Worm (Caenorhabditis elegans) whole organism, late embryonic: ENCODE measurements around the gene fbxc-26.

ENCODE experiments used
- C08G9.2 ChIP-seq: sonication (generic microtip); optimal IDR thresholded peaks from 2 replicates; lab custom pipeline; 2016; ENCODE audit warnings: mild to moderate bottlenecking, missing genetic modification characterization, moderate library complexity, missing compliant biosample characterization
- K02D7.2 ChIP-seq: sonication (generic microtip); optimal IDR thresholded peaks from 2 replicates; lab custom pipeline; 2017; ENCODE audit warnings: mild to moderate bottlenecking, missing genetic modification characterization, missing compliant biosample characterization
- ama-1 ChIP-seq: fragments of 150-350 bp; optimal IDR thresholded peaks from 2 replicates; lab custom pipeline; 2014
- ceh-19 ChIP-seq: fragments of 200-800 bp; sonication (Bioruptor generic); optimal IDR thresholded peaks from 2 replicates; lab custom pipeline; 2018; ENCODE audit warnings: mild to moderate bottlenecking, missing genetic modification characterization, missing compliant biosample characterization
- che-1 ChIP-seq: sonication (generic microtip); optimal IDR thresholded peaks from 2 replicates; lab custom pipeline; 2016; ENCODE audit warnings: mild to moderate bottlenecking, missing genetic modification characterization, missing compliant biosample characterization
- fkh-10 ChIP-seq: fragments of 150-350 bp; optimal IDR thresholded peaks from 2 replicates; lab custom pipeline; 2014; ENCODE audit warnings: missing biosample characterization, missing genetic modification reagents, missing genetic modification characterization
- hlh-30 ChIP-seq: sonication (generic microtip); optimal IDR thresholded peaks from 2 replicates; lab custom pipeline; 2017; ENCODE audit warnings: antibody characterized with exemption, missing genetic modification characterization, missing compliant biosample characterization; ENCODE audit not compliant: insufficient read depth
- nhr-11 ChIP-seq: fragments of 150-350 bp; optimal IDR thresholded peaks from 2 replicates; lab custom pipeline; 2014; ENCODE audit warnings: missing biosample characterization, missing genetic modification characterization
- pha-4 ChIP-seq: fragments of 150-350 bp; optimal IDR thresholded peaks from 2 replicates; lab custom pipeline; 2018; ENCODE audit warnings: missing biosample characterization, missing genetic modification reagents, missing genetic modification characterization
- sdc-2 ChIP-seq: sonication (generic microtip); optimal IDR thresholded peaks from 2 replicates; lab custom pipeline; 2016; ENCODE audit warnings: missing genotype, missing genetic modification characterization, missing compliant biosample characterization
- sox-4 ChIP-seq: sonication (generic microtip); optimal IDR thresholded peaks from 2 replicates; lab custom pipeline; 2017; ENCODE audit warnings: mild to moderate bottlenecking, missing genetic modification characterization, inconsistent platforms, missing compliant biosample characterization
- tbx-2 ChIP-seq: sonication (generic microtip); optimal IDR thresholded peaks from 2 replicates; lab custom pipeline; 2016; ENCODE audit warnings: missing genetic modification characterization, missing compliant biosample characterization
- ztf-16 ChIP-seq: sonication (generic microtip); optimal IDR thresholded peaks from 2 replicates; lab custom pipeline; 2017; ENCODE audit warnings: missing genetic modification characterization, missing compliant biosample characterization

DNA sequence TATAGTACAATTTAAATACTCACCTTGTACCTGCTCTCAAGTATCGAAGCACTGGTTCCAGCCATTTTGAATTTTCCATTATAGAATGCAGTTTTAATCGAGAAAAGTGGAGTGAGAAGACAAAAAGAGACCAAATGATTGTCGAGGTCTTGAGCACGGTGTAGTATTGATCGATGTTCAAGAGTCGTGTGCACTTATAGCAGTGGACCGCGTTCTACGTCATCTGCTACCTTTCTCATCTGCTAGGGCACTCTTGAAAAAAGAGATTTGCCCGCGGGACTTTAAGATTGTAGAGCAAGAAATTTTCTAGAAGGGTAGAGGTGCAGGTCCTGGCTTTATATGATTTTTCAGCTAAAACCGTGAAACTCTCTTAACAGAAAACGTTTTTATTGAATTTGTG is 1.6 kb downstream of the fbxc-26 start, which contains the start of gene fbxc-21:
- TF ChIP-seq fkh-10 (GFP tag; lab: Kevin White, UChicago) (no peak), tbx-2 (no peak), ama-1 (no peak), che-1 (tag; lab: Kevin White, UChicago) (no peak), sox-4 (no peak), hlh-30 (tag; lab: Kevin White, UChicago) (no peak), nhr-11 (tag; lab: Kevin White, UChicago) (no peak), ztf-16 (tag; lab: Kevin White, UChicago) (no peak), ceh-19 (GFP tag; lab: Kevin White, UChicago) (no peak), sdc-2 (tag; lab: Kevin White, UChicago) (no peak), pha-4 (tag; lab: Kevin White, UChicago) (no peak), C08G9.2 (tag; lab: Kevin White, UChicago) (no peak), K02D7.2 (no peak)
